Worm (Caenorhabditis elegans): ENCODE measurements around the gene T26G10.1.

The T26G10.1 gene

DNA sequence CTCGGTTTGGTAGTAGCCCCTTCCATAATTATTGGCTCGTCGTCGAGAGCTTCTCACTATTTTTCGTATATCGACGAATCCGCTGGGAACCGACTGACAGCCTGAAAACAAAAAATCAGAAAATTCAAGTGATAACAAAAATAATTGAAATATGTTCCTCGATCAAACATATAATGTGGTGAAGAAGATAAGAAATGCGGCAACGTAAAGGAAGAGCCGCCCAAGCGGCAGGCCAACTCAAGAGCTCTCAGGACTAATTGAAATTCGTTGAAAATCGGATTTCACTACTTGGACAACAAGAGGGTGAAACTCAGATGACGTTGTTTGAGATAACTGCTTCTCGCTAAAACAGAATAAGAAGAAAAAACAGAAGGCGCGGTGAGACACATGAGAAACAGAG lies 16.4 kb downstream of the T26G10.1 start, which contains the start of gene slc-17.2:
Gene slc-17.2, minus strand, starts transcription at position 101 of the 400 bp plus-strand sequence.
- TF ChIP-seq dmd-4 (tag; optimal IDR thresholded peaks at IDR 0.05; ENCODE audit: borderline replicate concordance) (no peak), unc-55 (GFP tag; optimal IDR thresholded peaks at IDR 0.05) (no peak), rnt-1 (tag; optimal IDR thresholded peaks at IDR 0.05) (no peak), fkh-6 (tag; optimal IDR thresholded peaks at IDR 0.05) (no peak), sox-2 (GFP tag; IDR thresholded peaks at IDR 0.05) (no peak)

DNA sequence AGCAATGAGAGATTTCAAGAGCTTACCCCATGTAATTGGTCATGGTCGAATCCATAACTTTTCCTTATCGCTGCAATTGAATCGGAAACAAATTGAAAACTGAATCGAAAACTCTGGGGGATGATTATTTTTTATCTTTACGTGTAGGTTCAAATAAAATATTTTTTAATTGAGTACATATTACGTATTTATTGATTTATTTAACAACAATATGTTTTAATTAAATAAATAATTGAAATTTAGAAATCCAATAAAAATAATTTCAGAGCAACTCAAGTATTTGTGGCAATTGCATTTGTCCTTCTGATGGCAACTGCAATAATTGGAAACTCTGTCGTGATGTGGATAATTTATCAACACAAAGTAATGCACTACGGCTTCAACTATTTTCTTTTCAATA lies 20.9 kb downstream of the T26G10.1 start, which contains the start of gene C38C10.3:
Gene C38C10.3, minus strand, starts transcription at position 101 of the 400 bp plus-strand sequence.
- TF ChIP-seq F13H6.1 (tag; optimal IDR thresholded peaks at IDR 0.05) (no peak), K09A11.1 (tag; optimal IDR thresholded peaks at IDR 0.05; ENCODE audit: insufficient read depth) (no peak), rnt-1 (tag; optimal IDR thresholded peaks at IDR 0.05) (no peak), syd-9 (tag; optimal IDR thresholded peaks at IDR 0.05) (no peak), C08G9.2 (tag; optimal IDR thresholded peaks at IDR 0.05) (no peak), hlh-8 (tag; optimal IDR thresholded peaks at IDR 0.05) (no peak), mec-3 (tag; optimal IDR thresholded peaks at IDR 0.05; ENCODE audit: borderline replicate concordance) (no peak), ceh-9 (tag; optimal IDR thresholded peaks at IDR 0.05) (no peak), madf-2 (tag; optimal IDR thresholded peaks at IDR 0.05) (no peak), npax-4 (tag; optimal IDR thresholded peaks at IDR 0.05) (no peak), pax-1 (tag; optimal IDR thresholded peaks at IDR 0.05) (no peak)

DNA sequence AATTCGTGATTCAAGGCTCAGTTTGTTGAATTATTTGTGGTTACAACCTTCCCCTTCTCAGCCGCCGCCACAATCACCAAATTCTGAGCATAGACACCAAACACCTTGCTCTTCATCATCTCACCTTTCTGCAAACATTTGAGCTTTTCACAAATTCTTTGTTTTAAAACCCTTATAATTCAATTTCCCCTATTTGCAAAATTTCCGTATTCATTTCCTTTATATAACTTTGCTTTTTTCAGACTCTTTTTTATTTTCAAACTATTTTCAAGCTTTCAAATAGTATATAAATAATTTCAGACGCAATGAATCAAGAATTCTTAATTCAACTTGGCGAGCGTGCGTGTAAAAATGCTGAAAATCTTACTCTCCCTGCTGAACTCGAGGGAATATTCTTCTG lies 22.9 kb downstream of the T26G10.1 start, which contains the start of gene tkr-1:
Gene tkr-1, plus strand, starts transcription at position 301 of the 400 bp plus-strand sequence.
- TF ChIP-seq ceh-22 (tag; optimal IDR thresholded peaks at IDR 0.05) (no peak), ceh-31 (tag; optimal IDR thresholded peaks at IDR 0.05) (no peak), K02D7.2 (tag; optimal IDR thresholded peaks at IDR 0.05) (no peak), unc-3 (GFP tag; conservative IDR thresholded peaks at IDR 0.05) (no peak), unc-3 (tag; optimal IDR thresholded peaks at IDR 0.05) (no peak), lim-6 (tag; optimal IDR thresholded peaks at IDR 0.05) (no peak), unc-86 (tag; optimal IDR thresholded peaks at IDR 0.05) (no peak), pat-9 (tag; optimal IDR thresholded peaks at IDR 0.05) (no peak), elt-4 (tag; optimal IDR thresholded peaks at IDR 0.05) (no peak), ceh-48 (tag; optimal IDR thresholded peaks at IDR 0.05) (no peak), pax-1 (tag; optimal IDR thresholded peaks at IDR 0.05) (no peak)

DNA sequence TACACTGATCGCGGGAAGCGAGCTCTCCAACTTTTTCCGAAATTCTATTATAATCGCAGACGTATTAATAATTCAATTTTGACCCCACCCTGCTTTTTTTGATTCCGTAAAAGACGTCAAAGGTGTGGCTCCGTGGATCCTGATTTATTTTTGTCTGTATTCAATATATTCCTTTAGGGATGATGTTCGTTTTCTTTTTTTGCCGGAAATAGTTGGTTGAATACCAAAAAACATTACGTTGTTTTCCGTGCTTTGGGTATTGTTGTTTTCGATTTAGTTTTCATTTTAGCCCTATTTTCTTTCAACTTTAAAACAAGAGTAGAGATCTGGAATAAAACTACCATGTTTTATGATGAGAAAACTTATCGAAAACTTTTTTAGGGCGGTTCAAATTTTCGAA lies 29.7 kb downstream of the T26G10.1 start:
- TF ChIP-seq elt-2 (tag; optimal IDR thresholded peaks at IDR 0.05) = no peak
- TF ChIP-seq Y22D7AL.16 (tag; optimal IDR thresholded peaks at IDR 0.05) = no peak
- no peak for TF ChIP-seq ceh-30 (tag; optimal IDR thresholded peaks at IDR 0.05)
- no peak for TF ChIP-seq ceh-24 (tag; optimal IDR thresholded peaks at IDR 0.05)
- TF ChIP-seq lim-6 (tag; optimal IDR thresholded peaks at IDR 0.05) = no peak
- TF ChIP-seq fkh-6 (tag; optimal IDR thresholded peaks at IDR 0.05) = no peak
- TF ChIP-seq unc-3 (GFP tag; conservative IDR thresholded peaks at IDR 0.05) = no peak
- TF ChIP-seq unc-3 (tag; optimal IDR thresholded peaks at IDR 0.05) = no peak
- TF ChIP-seq hlh-6 (tag; optimal IDR thresholded peaks at IDR 0.05) = no peak
- TF ChIP-seq pros-1 (tag; optimal IDR thresholded peaks at IDR 0.05) = no peak

DNA sequence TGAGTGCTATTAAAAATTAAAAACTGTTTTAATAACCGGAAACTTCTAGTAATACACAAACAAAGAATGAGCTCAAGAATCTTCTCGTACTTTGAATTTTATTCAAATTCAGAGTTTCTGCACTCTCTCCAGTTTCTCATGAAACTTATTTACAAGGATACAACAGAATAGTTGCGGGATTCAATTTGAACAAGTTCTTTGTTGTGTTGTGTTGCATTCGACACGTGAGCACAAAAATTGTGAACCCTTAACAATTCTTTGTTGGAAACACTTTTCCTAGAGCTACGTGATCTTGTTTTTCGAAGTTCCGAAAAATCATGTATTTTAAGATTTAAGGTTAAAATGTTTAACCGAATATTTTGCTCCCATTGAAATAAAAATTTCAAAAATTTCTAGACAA lies 32.7 kb downstream of the T26G10.1 start:
- TF ChIP-seq ceh-31 (tag; optimal IDR thresholded peaks at IDR 0.05) (no peak), ceh-14 (tag; optimal IDR thresholded peaks at IDR 0.05) (no peak), nhr-232 (tag; optimal IDR thresholded peaks at IDR 0.05) (no peak), pha-4 (tag; optimal IDR thresholded peaks at IDR 0.05) (no peak), ahr-1 (tag; optimal IDR thresholded peaks at IDR 0.05) (no peak), pag-3 (tag; optimal IDR thresholded peaks at IDR 0.05; ENCODE audit: borderline replicate concordance) (no peak), hlh-30 (tag; optimal IDR thresholded peaks at IDR 0.05; ENCODE audit: insufficient read depth) (no peak), ceh-6 (GFP tag; optimal IDR thresholded peaks at IDR 0.05) (no peak), nfya-1 (tag; optimal IDR thresholded peaks at IDR 0.05) (no peak), K02D7.2 (tag; optimal IDR thresholded peaks at IDR 0.05) (no peak), npax-4 (tag; optimal IDR thresholded peaks at IDR 0.05) (no peak)
